Fruit fly (Drosophila melanogaster) whole organism, embryonic: ENCODE results near the gene Chrac-16.

Experiments used
- B-H1 ChIP-seq: fragments of 200-800 bp; sonication (Bioruptor generic); IDR thresholded peaks from 3 replicates; pipeline ENCODE4 v1.3.6; 2022; ENCODE audit warnings: missing biosample characterization, missing genetic modification characterization
- BtbVII ChIP-seq: fragments of 200-800 bp; sonication (Bioruptor generic); optimal IDR thresholded peaks from 3 replicates; lab custom pipeline; 2017; ENCODE audit warnings: missing biosample characterization, mild to moderate bottlenecking, missing genetic modification characterization
- CG10209 ChIP-seq: fragments of 200-800 bp; sonication (Bioruptor generic); optimal IDR thresholded peaks from 3 replicates; lab custom pipeline; 2017; ENCODE audit warnings: missing biosample characterization, mild to moderate bottlenecking, missing genetic modification characterization, missing genetic modification reagents
- CG10565 ChIP-seq: fragments of 200-800 bp; sonication (Bioruptor generic); optimal IDR thresholded peaks from 3 replicates; lab custom pipeline; 2016; ENCODE audit warnings: missing biosample characterization, mild to moderate bottlenecking, missing genetic modification characterization
- CG11504 ChIP-seq: fragments of 200-800 bp; sonication (Bioruptor generic); optimal IDR thresholded peaks from 3 replicates; lab custom pipeline; 2019; ENCODE audit warnings: missing biosample characterization, mild to moderate bottlenecking, missing genetic modification characterization, moderate library complexity
- CG11723 ChIP-seq: fragments of 200-800 bp; sonication (Bioruptor generic); optimal IDR thresholded peaks from 2 replicates; lab custom pipeline; 2017; ENCODE audit warnings: missing biosample characterization, mild to moderate bottlenecking, missing genetic modification characterization
- CG12104 ChIP-seq: fragments of 200-800 bp; sonication (Bioruptor generic); optimal IDR thresholded peaks from 3 replicates; lab custom pipeline; 2016; ENCODE audit warnings: missing biosample characterization, missing genetic modification characterization
- CG13296 ChIP-seq: fragments of 200-800 bp; sonication (Bioruptor generic); optimal IDR thresholded peaks from 3 replicates; lab custom pipeline; 2018; ENCODE audit warnings: missing biosample characterization, mild to moderate bottlenecking, missing genetic modification characterization
- CG14441 ChIP-seq: fragments of 200-800 bp; sonication (Bioruptor generic); IDR thresholded peaks from 2 replicates; pipeline ENCODE4 v1.3.6; 2022; ENCODE audit warnings: missing biosample characterization, missing genetic modification characterization
- CG15269 ChIP-seq: fragments of 200-800 bp; sonication (Bioruptor generic); optimal IDR thresholded peaks from 2 replicates; lab custom pipeline; 2018; ENCODE audit warnings: missing biosample characterization, mild to moderate bottlenecking, missing genetic modification characterization, moderate library complexity
- CG15479 ChIP-seq: fragments of 200-800 bp; sonication (Bioruptor generic); optimal IDR thresholded peaks from 3 replicates; lab custom pipeline; 2019; ENCODE audit warnings: missing biosample characterization, mild to moderate bottlenecking, missing genetic modification characterization, moderate library complexity
- CG15514 ChIP-seq: fragments of 200-800 bp; sonication (Bioruptor generic); optimal IDR thresholded peaks from 3 replicates; lab custom pipeline; 2017; ENCODE audit warnings: missing biosample characterization, missing genetic modification characterization, mild to moderate bottlenecking, moderate library complexity, missing genetic modification reagents
- CG17361 ChIP-seq: fragments of 200-800 bp; sonication (Bioruptor generic); IDR thresholded peaks from 3 replicates; pipeline ENCODE4 v1.3.6; 2022; ENCODE audit warnings: missing biosample characterization, missing genetic modification characterization
- CG17385 ChIP-seq: fragments of 200-800 bp; sonication (Bioruptor generic); optimal IDR thresholded peaks from 3 replicates; lab custom pipeline; 2018; ENCODE audit warnings: missing biosample characterization, mild to moderate bottlenecking, missing genetic modification characterization
- CG18011 ChIP-seq: fragments of 200-800 bp; sonication (Bioruptor generic); optimal IDR thresholded peaks from 2 replicates; lab custom pipeline; 2017; ENCODE audit warnings: missing biosample characterization, missing genetic modification characterization, mild to moderate bottlenecking, moderate library complexity, missing genotype
- CG2678 ChIP-seq: fragments of 200-800 bp; sonication (Bioruptor generic); optimal IDR thresholded peaks from 3 replicates; lab custom pipeline; 2019; ENCODE audit warnings: missing biosample characterization, mild to moderate bottlenecking, missing genetic modification characterization, moderate library complexity
- CG30403 ChIP-seq: fragments of 200-800 bp; sonication (Bioruptor generic); optimal IDR thresholded peaks from 3 replicates; lab custom pipeline; 2016; ENCODE audit warnings: missing biosample characterization, missing genetic modification characterization
- CG31441 ChIP-seq: fragments of 200-800 bp; sonication (Bioruptor generic); IDR thresholded peaks from 2 replicates; pipeline ENCODE4 v1.3.6; 2022; ENCODE audit warnings: missing biosample characterization, missing genetic modification characterization
- CG3281 ChIP-seq: fragments of 200-800 bp; sonication (Bioruptor generic); optimal IDR thresholded peaks from 3 replicates; lab custom pipeline; 2017; ENCODE audit warnings: missing biosample characterization, mild to moderate bottlenecking, missing genetic modification characterization
- CG6272 ChIP-seq: fragments of 200-800 bp; sonication (Bioruptor generic); IDR thresholded peaks from 2 replicates; pipeline ENCODE4 v1.3.6; 2022; ENCODE audit warnings: missing biosample characterization, missing genetic modification characterization
- CG7556 ChIP-seq: fragments of 200-800 bp; sonication (Bioruptor generic); optimal IDR thresholded peaks from 2 replicates; lab custom pipeline; 2017; ENCODE audit warnings: missing biosample characterization, mild to moderate bottlenecking, missing genetic modification characterization
- CG9437 ChIP-seq: fragments of 200-800 bp; sonication (Bioruptor generic); optimal IDR thresholded peaks from 2 replicates; lab custom pipeline; 2018; ENCODE audit warnings: missing biosample characterization, mild to moderate bottlenecking, missing genetic modification characterization
- CoRest ChIP-seq: fragments of 200-800 bp; sonication (Bioruptor generic); optimal IDR thresholded peaks from 3 replicates; lab custom pipeline; 2018; ENCODE audit warnings: missing biosample characterization, mild to moderate bottlenecking, missing genetic modification characterization, moderate library complexity
- Dll ChIP-seq: fragments of 200-800 bp; sonication (Bioruptor generic); IDR thresholded peaks from 4 replicates; pipeline ENCODE4 v1.3.6; 2022; ENCODE audit warnings: missing biosample characterization, missing genetic modification characterization; ENCODE audit not compliant: partially characterized antibody
- Drgx ChIP-seq: fragments of 200-800 bp; sonication (Bioruptor generic); IDR thresholded peaks from 2 replicates; pipeline ENCODE4 v1.3.6; 2022; ENCODE audit warnings: missing biosample characterization, missing genetic modification characterization
- Eip74EF ChIP-seq, 2 experiments: fragments of 200-800 bp in 1 of 2; fragments of >200 bp in 1 of 2; sonication (Bioruptor generic) in 1 of 2; optimal IDR thresholded peaks; 2 replicates each; lab custom pipeline; 2017 to 2019; ENCODE audit warnings: missing biosample characterization in 2 of 2, missing genetic modification characterization in 2 of 2, mild to moderate bottlenecking in 1 of 2, moderate library complexity in 1 of 2
- Hr51 ChIP-seq, 2 experiments: fragments of 200-800 bp; sonication (Bioruptor generic); optimal IDR thresholded peaks; 2 replicates in 1 of 2; 3 replicates in 1 of 2; lab custom pipeline; 2016 to 2018; ENCODE audit warnings: missing biosample characterization in 2 of 2, missing genetic modification characterization in 2 of 2, mild to moderate bottlenecking in 1 of 2, moderate library complexity in 1 of 2
- Max ChIP-seq: fragments of 200-800 bp; sonication (Bioruptor generic); optimal IDR thresholded peaks from 2 replicates; lab custom pipeline; 2016; ENCODE audit warnings: missing biosample characterization, mild to moderate bottlenecking, missing genetic modification characterization
- Nf-YC ChIP-seq: fragments of 200-800 bp; optimal IDR thresholded peaks from 3 replicates; lab custom pipeline; 2019; ENCODE audit warnings: missing biosample characterization, mild to moderate bottlenecking, missing genetic modification characterization, moderate library complexity
- Oaz ChIP-seq: fragments of 200-800 bp; sonication (Bioruptor generic); IDR thresholded peaks from 2 replicates; pipeline ENCODE4 v1.3.6; 2022; ENCODE audit warnings: missing biosample characterization, missing genetic modification characterization
- Rfx ChIP-seq: fragments of 200-800 bp; sonication (Bioruptor generic); IDR thresholded peaks from 2 replicates; pipeline ENCODE4 v1.3.6; 2022; ENCODE audit warnings: missing biosample characterization, missing genetic modification characterization
- Sox100B ChIP-seq: fragments of 200-800 bp; sonication (Bioruptor generic); optimal IDR thresholded peaks from 3 replicates; lab custom pipeline; 2018; ENCODE audit warnings: missing biosample characterization, mild to moderate bottlenecking, missing genetic modification characterization
- Sox102F ChIP-seq: fragments of 200-800 bp; sonication (Bioruptor generic); optimal IDR thresholded peaks from 2 replicates; lab custom pipeline; 2018; ENCODE audit warnings: missing biosample characterization, mild to moderate bottlenecking, missing genetic modification characterization, moderate library complexity
- Spps ChIP-seq: fragments of 200-800 bp; sonication (Bioruptor generic); optimal IDR thresholded peaks from 2 replicates; lab custom pipeline; 2018; ENCODE audit warnings: missing biosample characterization, mild to moderate bottlenecking, missing genetic modification characterization
- disco-r ChIP-seq: fragments of 200-800 bp; sonication (Bioruptor generic); optimal IDR thresholded peaks from 2 replicates; lab custom pipeline; 2016; ENCODE audit warnings: missing biosample characterization, missing genetic modification characterization
- dpn ChIP-seq, 2 experiments: fragments of 200-800 bp; sonication (Bioruptor generic); optimal IDR thresholded peaks; 3 replicates each; lab custom pipeline; 2016; ENCODE audit warnings: missing biosample characterization in 2 of 2, missing genetic modification characterization in 2 of 2
- esg ChIP-seq: fragments of 200-800 bp; sonication (Bioruptor generic); conservative IDR thresholded peaks from 2 replicates; pipeline ENCODE4 v1.3.6; 2022; ENCODE audit warnings: missing biosample characterization, missing genetic modification characterization
- ftz-f1 ChIP-seq: fragments of 200-800 bp; sonication (Bioruptor generic); optimal IDR thresholded peaks from 2 replicates; lab custom pipeline; 2016; ENCODE audit warnings: missing biosample characterization, missing genetic modification characterization
- gem ChIP-seq: fragments of 200-800 bp; sonication (Bioruptor generic); optimal IDR thresholded peaks from 2 replicates; lab custom pipeline; 2019; ENCODE audit warnings: missing biosample characterization, mild to moderate bottlenecking, missing genetic modification characterization, moderate library complexity
- grau ChIP-seq: fragments of 200-800 bp; optimal IDR thresholded peaks from 3 replicates; lab custom pipeline; 2019; ENCODE audit warnings: missing biosample characterization, mild to moderate bottlenecking, missing genetic modification characterization, moderate library complexity
- lmd ChIP-seq: fragments of 200-800 bp; sonication (Bioruptor generic); IDR thresholded peaks from 2 replicates; pipeline ENCODE4 v1.3.6; 2022; ENCODE audit warnings: missing biosample characterization, missing genetic modification characterization
- oc ChIP-seq: fragments of 200-800 bp; sonication (Bioruptor generic); optimal IDR thresholded peaks from 2 replicates; lab custom pipeline; 2018; ENCODE audit warnings: missing biosample characterization, mild to moderate bottlenecking, missing genetic modification characterization, moderate library complexity
- pum ChIP-seq: fragments of 200-800 bp; sonication (Bioruptor generic); optimal IDR thresholded peaks from 2 replicates; lab custom pipeline; 2016; ENCODE audit warnings: missing biosample characterization, missing genetic modification characterization
- sc ChIP-seq, 3 experiments: fragments of >200 bp in 2 of 3; fragments of 200-800 bp in 1 of 3; sonication (Bioruptor generic) in 1 of 3; optimal IDR thresholded peaks; 2 replicates in 2 of 3; 3 replicates in 1 of 3; lab custom pipeline; 2017; ENCODE audit warnings: mild to moderate bottlenecking in 1 of 3, missing biosample characterization in 1 of 3, missing genetic modification characterization in 1 of 3, missing genetic modification reagents in 1 of 3
- sima ChIP-seq: fragments of 200-800 bp; sonication (Bioruptor generic); optimal IDR thresholded peaks from 2 replicates; lab custom pipeline; 2016; ENCODE audit warnings: missing biosample characterization, missing genetic modification characterization
- zen ChIP-seq: fragments of 200-800 bp; sonication (Bioruptor generic); optimal IDR thresholded peaks from 3 replicates; lab custom pipeline; 2018; ENCODE audit warnings: missing biosample characterization, mild to moderate bottlenecking, missing genetic modification characterization, moderate library complexity
- zfh1 ChIP-seq: fragments of 200-800 bp; sonication (Bioruptor generic); IDR thresholded peaks from 3 replicates; pipeline ENCODE4 v1.3.6; 2022; ENCODE audit warnings: missing biosample characterization, missing genetic modification characterization

The Chrac-16 gene

DNA sequence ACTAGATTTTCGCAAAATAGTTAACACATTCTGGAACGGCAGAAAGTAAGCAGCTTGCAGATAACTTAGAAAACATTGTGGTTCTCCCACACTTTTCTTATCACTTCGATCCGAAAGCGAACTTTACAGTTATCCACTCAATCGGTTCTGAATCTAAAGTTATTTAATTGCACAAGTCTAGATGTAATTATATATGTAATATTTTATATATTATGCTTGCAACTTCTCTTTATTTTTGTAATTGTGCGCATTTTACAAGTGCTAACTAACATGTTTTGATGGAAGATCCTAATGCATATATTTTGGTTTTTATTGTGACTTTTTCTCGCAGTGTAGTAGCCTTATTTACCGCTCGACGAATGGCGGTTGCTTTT lies 13.4 kb downstream of the Chrac-16 start (continued):
- TF ChIP-seq CG13296 (peak; percentile 11), CG2678 (tag; lab: Kevin White, UChicago) (peak; percentile 61), CoRest (tag; lab: Kevin White, UChicago) (peak; percentile 61), CG15269 (tag; lab: Kevin White, UChicago) (peak; percentile 42), lmd (GFP tag; lab: Robert Waterston, UW) (0 out of 2 replicates have a peak, but pooled peaks have one; percentile 5), CG9437 (peak; percentile 58), Max (no peak), CG17361 (GFP tag; lab: Robert Waterston, UW) (peak; percentile 79), esg (no peak), Sox102F (GFP tag; lab: Kevin White, UChicago) (peak; percentile 38), Sox100B (GFP tag; lab: Kevin White, UChicago) (peak; percentile 76), dpn (GFP tag; optimal IDR thresholded peaks at IDR 0.05; lab: Kevin White, UChicago) (peak in 1 of 2 experiments; percentile 2), CG6272 (0 out of 2 replicates have a peak, but pooled peaks have one; percentile 2), Nf-YC (tag; lab: Kevin White, UChicago) (peak; percentile 4), BtbVII (GFP tag; lab: Kevin White, UChicago) (peak; percentile 14), CG3281 (GFP tag; lab: Kevin White, UChicago) (peak; percentile 18), Spps (no peak), CG7556 (GFP tag; lab: Kevin White, UChicago) (peak; percentile 67), zen (no peak), Eip74EF (GFP tag; optimal IDR thresholded peaks at IDR 0.05; lab: Kevin White, UChicago) (peak in 1 of 2 experiments; percentile 4), CG10209 (peak; percentile 36), CG11504 (peak; percentile 68), Hr51 (GFP tag; optimal IDR thresholded peaks at IDR 0.05; lab: Kevin White, UChicago) (peak in 1 of 2 experiments; percentile 62), CG31441 (peak; percentile 53; the same call in 1 of the 2 replicates), CG17385 (GFP tag; lab: Kevin White, UChicago) (peak; percentile 50), Drgx (0 out of 2 replicates have a peak, but pooled peaks have one; percentile 8), Rfx (peak; percentile 2; the same call in 1 of the 2 replicates), grau (tag; lab: Kevin White, UChicago) (peak; percentile 45), CG12104 (GFP tag; lab: Kevin White, UChicago) (peak; percentile 31), CG14441 (GFP tag; lab: Robert Waterston, UW) (0 out of 2 replicates have a peak, but pooled peaks have one; percentile 3), CG30403 (GFP tag; lab: Kevin White, UChicago) (peak; percentile 57), gem (tag; lab: Kevin White, UChicago) (peak; percentile 41), B-H1 (GFP tag; lab: Robert Waterston, UW) (0 out of 3 replicates have a peak, but pooled peaks have one; percentile 8), CG11723 (GFP tag; lab: Kevin White, UChicago) (peak; percentile 30)
- TF ChIP-seq, all 482 proteins: peak for 57

DNA sequence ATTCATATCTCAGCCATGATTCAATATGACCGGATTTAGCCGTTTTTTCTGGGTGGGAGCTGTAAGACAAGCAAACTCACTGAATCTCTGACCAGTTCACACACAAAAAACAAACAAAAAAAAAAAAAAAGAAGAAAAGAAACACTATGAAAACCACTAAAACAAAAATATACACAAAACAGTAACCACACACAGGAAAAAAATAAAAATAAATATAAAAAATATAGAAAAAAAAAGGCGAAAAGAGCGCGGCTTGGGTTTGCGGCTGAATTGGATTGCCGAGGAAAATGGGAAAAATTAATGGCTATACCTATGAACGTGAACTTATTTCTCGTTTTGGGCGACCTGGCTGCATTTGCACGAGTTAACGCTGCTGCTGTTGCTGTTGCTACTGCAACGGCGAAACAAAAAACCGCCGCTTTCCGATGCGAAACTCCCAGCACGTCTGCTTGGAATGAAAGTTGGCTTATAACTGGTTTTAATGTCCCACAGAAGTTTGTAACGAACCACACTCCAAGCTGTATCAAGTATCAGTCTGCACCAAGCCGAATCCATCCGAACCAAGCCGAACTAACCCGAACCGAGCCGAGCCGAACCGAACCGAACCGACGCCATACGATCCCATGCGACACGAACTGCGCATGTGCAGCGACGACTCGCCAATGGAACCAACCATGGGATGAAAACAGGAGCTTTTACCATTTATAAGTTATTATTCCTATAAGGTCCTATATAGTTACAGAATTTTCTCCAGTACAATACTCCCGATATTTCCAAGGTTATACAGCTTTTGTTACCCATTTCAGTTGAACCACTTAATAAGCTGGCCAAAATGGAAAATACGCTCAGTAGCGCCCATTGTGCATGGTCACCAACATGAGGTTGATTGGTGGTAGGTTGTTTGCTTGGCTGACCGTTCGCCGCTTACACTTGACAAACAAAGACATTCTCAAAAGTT lies 14.0 kb downstream of the Chrac-16 start, which contains the start of gene fw:
Gene fw, minus strand, starts transcription at position 478 of the 958 bp plus-strand sequence.
- no peak for TF ChIP-seq ftz-f1 (GFP tag; lab: Kevin White, UChicago)
- no peak for TF ChIP-seq sima (GFP tag; lab: Kevin White, UChicago)
- no peak for TF ChIP-seq sc (optimal IDR thresholded peaks at IDR 0.05; lab: Kevin White, UChicago)
- no peak for TF ChIP-seq sc (GFP tag; optimal IDR thresholded peaks at IDR 0.05; lab: Kevin White, UChicago)
- TF ChIP-seq zfh1 (GFP tag; lab: Robert Waterston, UW) = peak; percentile 37; the same call in 1 of the 3 replicates
- TF ChIP-seq CG10565 = no peak
- no peak for TF ChIP-seq CG15479 (GFP tag; lab: Kevin White, UChicago)
- TF ChIP-seq disco-r (GFP tag; lab: Kevin White, UChicago) = no peak
- TF ChIP-seq CG15514 (GFP tag; lab: Kevin White, UChicago) = no peak
- TF ChIP-seq pum (GFP tag; lab: Kevin White, UChicago) = no peak
- no peak for TF ChIP-seq Oaz (GFP tag; lab: Robert Waterston, UW)
- no peak for TF ChIP-seq oc (tag; lab: Kevin White, UChicago)
- TF ChIP-seq CG18011 (GFP tag; lab: Kevin White, UChicago) = no peak
- TF ChIP-seq Rfx = peak; percentile 60; the same call in 1 of the 2 replicates
- 0 out of 4 replicates have a peak, but pooled peaks have one; percentile 19 for TF ChIP-seq Dll (GFP tag; lab: Robert Waterston, UW)
